Fruit fly (Drosophila melanogaster): ENCODE data around the gene SuUR.

dm6 chr3L:11094279-11094678 is 29.5 kb downstream of the SuUR start:
- no peak for TF ChIP-seq psq (optimal IDR thresholded peaks at IDR 0.05)
- no peak for TF ChIP-seq insv (optimal IDR thresholded peaks at IDR 0.05)
- TF ChIP-seq h (optimal IDR thresholded peaks at IDR 0.05): no peak
- no peak for TF ChIP-seq Sin3A (optimal IDR thresholded peaks at IDR 0.05)
- TF ChIP-seq ttk (optimal IDR thresholded peaks at IDR 0.05): no peak
- TF ChIP-seq Myc (optimal IDR thresholded peaks at IDR 0.05): no peak
